Worm (Caenorhabditis elegans): ENCODE results near the gene T16G12.6.
A peak's percentile ranks its signal among the peaks of the same experiment; 100 is the strongest.

Gene T16G12.6

ce11 chrIII:10096525-10096972 is 27.2 kb downstream of the T16G12.6 start (continued):
- TF ChIP-seq pat-9 (tag; optimal IDR thresholded peaks at IDR 0.05) (no peak), fkh-10 (GFP tag; optimal IDR thresholded peaks at IDR 0.05) (no peak), hlh-30 (tag; optimal IDR thresholded peaks at IDR 0.05; ENCODE audit: insufficient read depth) (peak; percentile 90), ceh-34 (tag; optimal IDR thresholded peaks at IDR 0.05) (peak; percentile 86), gmeb-2 (tag; optimal IDR thresholded peaks at IDR 0.05) (no peak), elt-2 (tag; optimal IDR thresholded peaks at IDR 0.05) (peak; percentile 39), K09A11.1 (tag; optimal IDR thresholded peaks at IDR 0.05; ENCODE audit: insufficient read depth) (peak; percentile 59), lin-11 (tag; optimal IDR thresholded peaks at IDR 0.05) (no peak), T23F11.4 (GFP tag; optimal IDR thresholded peaks at IDR 0.05) (no peak)

- no peak for TF ChIP-seq zip-5 (tag; optimal IDR thresholded peaks at IDR 0.05)
- no peak for TF ChIP-seq ceh-30 (tag; optimal IDR thresholded peaks at IDR 0.05)
- no peak for TF ChIP-seq C08G9.2 (tag; optimal IDR thresholded peaks at IDR 0.05)
- no peak for TF ChIP-seq tbx-2 (tag; optimal IDR thresholded peaks at IDR 0.05)
- TF ChIP-seq eyg-1 (tag; optimal IDR thresholded peaks at IDR 0.05), result no peak
- TF ChIP-seq F13H6.1 (tag; optimal IDR thresholded peaks at IDR 0.05), result no peak
- no peak for TF ChIP-seq elt-4 (tag; optimal IDR thresholded peaks at IDR 0.05)
- no peak for TF ChIP-seq sox-4 (tag; optimal IDR thresholded peaks at IDR 0.05)
- no peak for TF ChIP-seq tbx-7 (tag; optimal IDR thresholded peaks at IDR 0.05)
- TF ChIP-seq unc-42 (tag; optimal IDR thresholded peaks at IDR 0.05), result no peak
- TF ChIP-seq madf-2 (tag; optimal IDR thresholded peaks at IDR 0.05), result no peak
- TF ChIP-seq K02D7.2 (tag; optimal IDR thresholded peaks at IDR 0.05), result no peak
Observed at ce11 chrIII:10097981-10098380, 28.6 kb downstream of the T16G12.6 start, which contains the start of gene spop-1. Gene spop-1, minus strand, starts transcription at chrIII:10098081.

ce11 chrIII:10101352-10101751 is 32.0 kb downstream of the T16G12.6 start, which contains the start of gene kel-10:
Gene kel-10, minus strand, starts transcription at chrIII:10101452.
- TF ChIP-seq unc-55 (GFP tag; optimal IDR thresholded peaks at IDR 0.05) (no peak), K09A11.1 (tag; optimal IDR thresholded peaks at IDR 0.05; ENCODE audit: insufficient read depth) (no peak), C08G9.2 (tag; optimal IDR thresholded peaks at IDR 0.05) (no peak), hlh-15 (tag; optimal IDR thresholded peaks at IDR 0.05) (no peak), ceh-45 (GFP tag; IDR thresholded peaks at IDR 0.05) (no peak)

- TF ChIP-seq lim-6 (tag; optimal IDR thresholded peaks at IDR 0.05) (no peak), syd-9 (tag; optimal IDR thresholded peaks at IDR 0.05) (no peak), ztf-16 (tag; optimal IDR thresholded peaks at IDR 0.05) (no peak), ceh-48 (tag; optimal IDR thresholded peaks at IDR 0.05) (no peak)
Observed at ce11 chrIII:10106390-10106789, 37.0 kb downstream of the T16G12.6 start, which contains the start of gene srt-55. Gene srt-55, minus strand, starts transcription at chrIII:10106490.

ce11 chrIII:10108995-10109394 is 39.6 kb downstream of the T16G12.6 start, which contains the start of gene T16H12.9:
Gene T16H12.9, plus strand, starts transcription at chrIII:10109295.
- TF ChIP-seq dve-1 (tag; optimal IDR thresholded peaks at IDR 0.05), result no peak

- TF ChIP-seq ceh-31 (tag; optimal IDR thresholded peaks at IDR 0.05), result no peak
- no peak for TF ChIP-seq fkh-10 (GFP tag; optimal IDR thresholded peaks at IDR 0.05)
- no peak for TF ChIP-seq ztf-16 (tag; optimal IDR thresholded peaks at IDR 0.05)
Observed at ce11 chrIII:10112958-10113357, 43.6 kb downstream of the T16G12.6 start, which contains the start of gene vps-29. Gene vps-29, minus strand, starts transcription at chrIII:10113058.

ce11 chrIII:10114662-10115061 is 45.3 kb downstream of the T16G12.6 start, which contains the start of the genes ZK1128.1 and mett-10:
Gene ZK1128.1, minus strand, starts transcription at chrIII:10114760.
Gene mett-10, plus strand, starts transcription at chrIII:10115036.
- TF ChIP-seq elt-4 (tag; optimal IDR thresholded peaks at IDR 0.05), result no peak
- peak; percentile 13 for TF ChIP-seq unc-42 (tag; optimal IDR thresholded peaks at IDR 0.05)
- no peak for TF ChIP-seq pqm-1 (tag; optimal IDR thresholded peaks at IDR 0.05)

All from whole organism, late embryonic.